Fruit fly (Drosophila melanogaster) whole organism, embryonic: Measurements from ENCODE around the gene CG3529.
A peak's percentile ranks its signal among the peaks of the same experiment; 100 is the strongest.

Experiments used
- ATbp ChIP-seq: fragments of 200-800 bp; sonication (Bioruptor generic); optimal IDR thresholded peaks from 2 replicates; lab custom pipeline; 2017; ENCODE audit warnings: missing biosample characterization, mild to moderate bottlenecking, missing genetic modification characterization, missing genetic modification reagents
- CG10654 ChIP-seq: fragments of 200-800 bp; sonication (Bioruptor generic); optimal IDR thresholded peaks from 2 replicates; lab custom pipeline; 2016; ENCODE audit warnings: missing biosample characterization, missing genetic modification characterization
- CG11398 ChIP-seq: fragments of 200-800 bp; sonication (Bioruptor generic); optimal IDR thresholded peaks from 2 replicates; lab custom pipeline; 2016; ENCODE audit warnings: missing biosample characterization, missing genetic modification characterization
- CG12219 ChIP-seq: fragments of 200-800 bp; sonication (Bioruptor generic); optimal IDR thresholded peaks from 3 replicates; lab custom pipeline; 2018; ENCODE audit warnings: missing biosample characterization, mild to moderate bottlenecking, missing genetic modification characterization
- CG15073 ChIP-seq: fragments of 200-800 bp; sonication (Bioruptor generic); optimal IDR thresholded peaks from 2 replicates; lab custom pipeline; 2016; ENCODE audit warnings: missing biosample characterization, missing genetic modification characterization
- CG16815 ChIP-seq: fragments of 200-800 bp; sonication (Bioruptor generic); optimal IDR thresholded peaks from 3 replicates; lab custom pipeline; 2017; ENCODE audit warnings: missing biosample characterization, mild to moderate bottlenecking, missing genetic modification characterization
- CG32532 ChIP-seq: fragments of 200-800 bp; sonication (Bioruptor generic); IDR thresholded peaks from 2 replicates; pipeline ENCODE4 v1.3.6; 2022; ENCODE audit warnings: missing biosample characterization, missing genetic modification characterization
- CG34376 ChIP-seq: fragments of 200-800 bp; sonication (Bioruptor generic); optimal IDR thresholded peaks from 2 replicates; lab custom pipeline; 2018; ENCODE audit warnings: missing biosample characterization, mild to moderate bottlenecking, missing genetic modification characterization
- CG4328 ChIP-seq: fragments of 200-800 bp; sonication (Bioruptor generic); optimal IDR thresholded peaks from 3 replicates; lab custom pipeline; 2017; ENCODE audit warnings: missing biosample characterization, missing genetic modification reagents, missing genetic modification characterization
- CG6272 ChIP-seq: fragments of 200-800 bp; sonication (Bioruptor generic); IDR thresholded peaks from 2 replicates; pipeline ENCODE4 v1.3.6; 2022; ENCODE audit warnings: missing biosample characterization, missing genetic modification characterization
- CG6765 ChIP-seq: fragments of 200-800 bp; sonication (Bioruptor generic); optimal IDR thresholded peaks from 3 replicates; lab custom pipeline; 2017; ENCODE audit warnings: missing biosample characterization, mild to moderate bottlenecking, missing genetic modification characterization
- CG6813 ChIP-seq: fragments of 200-800 bp; sonication (Bioruptor generic); optimal IDR thresholded peaks from 2 replicates; lab custom pipeline; 2017; ENCODE audit warnings: missing biosample characterization, missing genetic modification characterization, mild to moderate bottlenecking, moderate library complexity, missing genetic modification reagents
- CG7963 ChIP-seq: fragments of 200-800 bp; sonication (Bioruptor generic); IDR thresholded peaks from 3 replicates; pipeline ENCODE4 v1.3.6; 2022; ENCODE audit warnings: missing biosample characterization, missing genetic modification characterization; ENCODE audit not compliant: partially characterized antibody
- CG8765 ChIP-seq: fragments of 200-800 bp; sonication (Bioruptor generic); IDR thresholded peaks from 2 replicates; pipeline ENCODE4 v1.3.6; 2022; ENCODE audit warnings: missing biosample characterization, missing genetic modification characterization
- CG8924 ChIP-seq: fragments of 200-800 bp; optimal IDR thresholded peaks from 3 replicates; lab custom pipeline; 2019; ENCODE audit warnings: missing biosample characterization, mild to moderate bottlenecking, missing genetic modification characterization, moderate library complexity
- E2f1 ChIP-seq: fragments of 200-800 bp; sonication (Bioruptor generic); IDR thresholded peaks from 2 replicates; pipeline ENCODE4 v1.3.6; 2022; ENCODE audit warnings: missing biosample characterization, missing genetic modification characterization
- Fer1 ChIP-seq: fragments of 200-800 bp; sonication (Bioruptor generic); optimal IDR thresholded peaks from 2 replicates; lab custom pipeline; 2017; ENCODE audit warnings: missing biosample characterization, mild to moderate bottlenecking, missing genetic modification characterization
- Max ChIP-seq: fragments of 200-800 bp; sonication (Bioruptor generic); optimal IDR thresholded peaks from 2 replicates; lab custom pipeline; 2016; ENCODE audit warnings: missing biosample characterization, mild to moderate bottlenecking, missing genetic modification characterization
- Med ChIP-seq: fragments of 200-800 bp; sonication (Bioruptor generic); peaks from one replicate; lab custom pipeline; 2016; ENCODE audit warnings: missing biosample characterization, missing genetic modification characterization, mild to moderate bottlenecking, inconsistent platforms, moderate library complexity
- NFAT ChIP-seq: fragments of 200-800 bp; sonication (Bioruptor generic); IDR thresholded peaks from 2 replicates; pipeline ENCODE4 v1.3.6; 2022; ENCODE audit warnings: missing biosample characterization, missing genetic modification characterization
- PHDP ChIP-seq: fragments of 200-800 bp; sonication (Bioruptor generic); optimal IDR thresholded peaks from 3 replicates; lab custom pipeline; 2018; ENCODE audit warnings: missing biosample characterization, mild to moderate bottlenecking, missing genetic modification characterization, moderate library complexity
- Pdp1 ChIP-seq, 2 experiments: fragments of 200-800 bp; sonication (Bioruptor generic); optimal IDR thresholded peaks; 3 replicates each; lab custom pipeline; 2016; ENCODE audit warnings: missing biosample characterization in 2 of 2, missing genetic modification characterization in 2 of 2, mild to moderate bottlenecking in 1 of 2, moderate library complexity in 1 of 2
- Ravus ChIP-seq: fragments of 200-800 bp; sonication (Bioruptor generic); IDR thresholded peaks from 2 replicates; pipeline ENCODE4 v1.3.6; 2022; ENCODE audit warnings: missing biosample characterization, missing genetic modification characterization
- Rfx ChIP-seq: fragments of 200-800 bp; sonication (Bioruptor generic); IDR thresholded peaks from 2 replicates; pipeline ENCODE4 v1.3.6; 2022; ENCODE audit warnings: missing biosample characterization, missing genetic modification characterization
- Ssrp ChIP-seq: fragments of 200-800 bp; sonication (Bioruptor generic); optimal IDR thresholded peaks from 2 replicates; lab custom pipeline; 2018; ENCODE audit warnings: missing biosample characterization, mild to moderate bottlenecking, missing genetic modification characterization, moderate library complexity
- ap ChIP-seq: fragments of 200-800 bp; sonication (Bioruptor generic); IDR thresholded peaks from 2 replicates; pipeline ENCODE4 v1.3.6; 2022; ENCODE audit warnings: missing biosample characterization, missing genetic modification characterization
- ara ChIP-seq: fragments of 200-800 bp; sonication (Bioruptor generic); IDR thresholded peaks from 2 replicates; pipeline ENCODE4 v1.3.6; 2022; ENCODE audit warnings: missing biosample characterization, missing genetic modification characterization
- cwo ChIP-seq: fragments of 200-800 bp; sonication (Bioruptor generic); optimal IDR thresholded peaks from 3 replicates; lab custom pipeline; 2017; ENCODE audit warnings: missing biosample characterization, missing genetic modification characterization, mild to moderate bottlenecking, moderate library complexity, missing genetic modification reagents
- dimm ChIP-seq: fragments of 200-800 bp; sonication (Bioruptor generic); IDR thresholded peaks from 2 replicates; pipeline ENCODE4 v1.3.6; 2022; ENCODE audit warnings: missing biosample characterization, missing genetic modification characterization
- eve ChIP-seq, 2 experiments: fragments of >200 bp; optimal IDR thresholded peaks; 2 replicates each; lab custom pipeline; 2017; ENCODE audit warnings: missing biosample characterization in 2 of 2, missing genetic modification characterization in 2 of 2
- exex ChIP-seq: fragments of 200-800 bp; sonication (Bioruptor generic); optimal IDR thresholded peaks from 4 replicates; lab custom pipeline; 2018; ENCODE audit warnings: missing biosample characterization, mild to moderate bottlenecking, missing genetic modification characterization, moderate library complexity
- grau ChIP-seq: fragments of 200-800 bp; optimal IDR thresholded peaks from 3 replicates; lab custom pipeline; 2019; ENCODE audit warnings: missing biosample characterization, mild to moderate bottlenecking, missing genetic modification characterization, moderate library complexity
- grn ChIP-seq: fragments of 200-800 bp; sonication (Bioruptor generic); optimal IDR thresholded peaks from 3 replicates; lab custom pipeline; 2017; ENCODE audit warnings: missing biosample characterization, missing genetic modification characterization
- gro ChIP-seq: fragments of 200-800 bp; sonication (Bioruptor generic); optimal IDR thresholded peaks from 2 replicates; lab custom pipeline; 2016; ENCODE audit warnings: missing biosample characterization, missing genetic modification characterization
- gt ChIP-seq: fragments of 200-800 bp; sonication (Bioruptor generic); IDR thresholded peaks from 2 replicates; pipeline ENCODE4 v1.3.6; 2022; ENCODE audit warnings: missing biosample characterization, missing genetic modification characterization
- hb ChIP-seq: fragments of 200-800 bp; sonication (Bioruptor generic); IDR thresholded peaks from 3 replicates; pipeline ENCODE4 v1.3.6; 2022; ENCODE audit warnings: missing biosample characterization, missing genetic modification characterization; ENCODE audit not compliant: partially characterized antibody
- ind ChIP-seq: fragments of 200-800 bp; sonication (Bioruptor generic); optimal IDR thresholded peaks from 3 replicates; lab custom pipeline; 2016; ENCODE audit warnings: missing biosample characterization, missing genetic modification characterization
- mirr ChIP-seq: fragments of 200-800 bp; sonication (Bioruptor generic); optimal IDR thresholded peaks from 3 replicates; lab custom pipeline; 2018; ENCODE audit warnings: missing biosample characterization, mild to moderate bottlenecking, missing genetic modification characterization
- pho ChIP-seq: fragments of 200-800 bp; sonication (Bioruptor generic); optimal IDR thresholded peaks from 2 replicates; lab custom pipeline; 2016; ENCODE audit warnings: missing biosample characterization, missing genetic modification characterization
- pros ChIP-seq: fragments of 200-800 bp; sonication (Bioruptor generic); optimal IDR thresholded peaks from 3 replicates; lab custom pipeline; 2019; ENCODE audit warnings: missing biosample characterization, mild to moderate bottlenecking, missing genetic modification characterization, moderate library complexity
- run ChIP-seq: fragments of 200-800 bp; sonication (Bioruptor generic); optimal IDR thresholded peaks from 3 replicates; lab custom pipeline; 2018; ENCODE audit warnings: missing biosample characterization, mild to moderate bottlenecking, missing genetic modification characterization
- sd ChIP-seq: fragments of 200-800 bp; sonication (Bioruptor generic); optimal IDR thresholded peaks from 3 replicates; lab custom pipeline; 2018; ENCODE audit warnings: missing biosample characterization, mild to moderate bottlenecking, missing genetic modification characterization, moderate library complexity
- sr ChIP-seq: fragments of 200-800 bp; sonication (Bioruptor generic); IDR thresholded peaks from 3 replicates; pipeline ENCODE4 v1.3.6; 2022; ENCODE audit warnings: missing biosample characterization, missing genetic modification characterization
- sug ChIP-seq: fragments of 200-800 bp; optimal IDR thresholded peaks from 2 replicates; lab custom pipeline; 2019; ENCODE audit warnings: missing biosample characterization, mild to moderate bottlenecking, missing genetic modification characterization, moderate library complexity
- tll ChIP-seq, 2 experiments: fragments of 200-800 bp in 1 of 2; fragments of >200 bp in 1 of 2; sonication (Bioruptor generic) in 1 of 2; optimal IDR thresholded peaks; 2 replicates each; lab custom pipeline; 2017 to 2019; ENCODE audit warnings: missing biosample characterization in 2 of 2, missing genetic modification characterization in 2 of 2, mild to moderate bottlenecking in 1 of 2, moderate library complexity in 1 of 2
- trem ChIP-seq: fragments of 200-800 bp; optimal IDR thresholded peaks from 3 replicates; lab custom pipeline; 2019; ENCODE audit warnings: missing biosample characterization, mild to moderate bottlenecking, missing genetic modification characterization, moderate library complexity
- vnd ChIP-seq: fragments of 200-800 bp; sonication (Bioruptor generic); IDR thresholded peaks from 3 replicates; pipeline ENCODE4 v1.3.6; 2022; ENCODE audit warnings: missing biosample characterization, missing genetic modification characterization; ENCODE audit not compliant: partially characterized antibody
- vvl ChIP-seq: fragments of 200-800 bp; sonication (Bioruptor generic); IDR thresholded peaks from 2 replicates; pipeline ENCODE4 v1.3.6; 2022; ENCODE audit warnings: missing biosample characterization, missing genetic modification characterization
- wor ChIP-seq: fragments of 200-800 bp; sonication (Bioruptor generic); IDR thresholded peaks from 2 replicates; pipeline ENCODE4 v1.3.6; 2022; ENCODE audit warnings: missing biosample characterization, missing genetic modification characterization

CG3529 gene

DNA sequence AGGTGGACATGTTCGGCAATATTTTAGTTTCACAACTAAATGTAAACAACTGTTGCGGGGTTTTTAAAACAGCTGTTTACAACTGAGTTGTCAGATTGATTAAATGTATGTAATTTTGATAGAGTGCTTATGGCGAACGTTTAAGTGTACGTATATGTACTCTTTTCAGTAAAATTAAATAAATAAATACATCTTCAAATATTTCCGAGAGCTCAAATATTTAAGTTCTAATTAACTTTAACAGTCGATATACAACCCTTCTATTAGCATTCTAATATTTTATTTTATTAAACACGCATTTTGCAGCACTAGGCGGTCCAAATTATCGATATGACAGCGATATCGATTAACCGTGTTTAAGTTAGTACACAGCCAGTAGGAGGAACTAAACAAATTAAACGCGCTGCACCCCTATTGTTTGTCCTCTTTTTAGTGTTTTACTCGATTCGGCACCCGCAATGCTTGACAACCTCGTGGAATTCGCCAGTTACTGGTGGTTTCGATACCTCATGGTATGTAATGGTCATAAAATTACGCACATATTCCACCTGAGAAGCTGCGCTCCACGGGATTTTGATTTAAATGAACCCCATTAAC is 5.0 kb downstream of the CG3529 start, which contains the start of the genes CG3448 and ghi (continued):
- TF ChIP-seq CG8924 (peak; percentile 51), Ravus (GFP tag; lab: Robert Waterston, UW) (no peak), sr (no peak), Max (GFP tag; lab: Kevin White, UChicago) (peak; percentile 68), vnd (GFP tag; lab: Robert Waterston, UW) (peak; percentile 54), pho (GFP tag; lab: Kevin White, UChicago) (peak; percentile 28), E2f1 (GFP tag; lab: Robert Waterston, UW) (peak; percentile 15; the same call in 1 of the 2 replicates), wor (GFP tag; lab: Robert Waterston, UW) (no peak)

dm6 chr3L:9452422-9452821 is 5.8 kb downstream of the CG3529 start:
- TF ChIP-seq Pdp1 (GFP tag; optimal IDR thresholded peaks at IDR 0.05; lab: Kevin White, UChicago) (peak in 1 of 2 experiments; percentile 28), CG12219 (GFP tag; lab: Kevin White, UChicago) (no peak), CG10654 (GFP tag; lab: Kevin White, UChicago) (no peak), CG34376 (GFP tag; lab: Kevin White, UChicago) (peak; percentile 85), ind (GFP tag; lab: Kevin White, UChicago) (no peak), CG16815 (GFP tag; lab: Kevin White, UChicago) (no peak), CG7963 (GFP tag; lab: Robert Waterston, UW) (no peak), Rfx (GFP tag; lab: Robert Waterston, UW) (no peak), ATbp (GFP tag; lab: Kevin White, UChicago) (no peak), mirr (peak; percentile 95), gt (no peak), ara (no peak), hb (GFP tag; lab: Robert Waterston, UW) (no peak), CG4328 (GFP tag; lab: Kevin White, UChicago) (no peak), dimm (GFP tag; lab: Robert Waterston, UW) (no peak), grn (GFP tag; lab: Kevin White, UChicago) (peak; percentile 94), CG8765 (GFP tag; lab: Robert Waterston, UW) (no peak), vvl (no peak), eve (GFP tag; optimal IDR thresholded peaks at IDR 0.05; lab: Kevin White, UChicago) (no peak), CG15073 (GFP tag; lab: Kevin White, UChicago) (no peak), sug (peak; percentile 77), cwo (GFP tag; lab: Kevin White, UChicago) (peak; percentile 63), Ssrp (tag; lab: Kevin White, UChicago) (no peak), CG6813 (GFP tag; lab: Kevin White, UChicago) (no peak), gro (peak; percentile 5), Fer1 (no peak), PHDP (tag; lab: Kevin White, UChicago) (no peak), CG32532 (no peak), sd (tag; lab: Kevin White, UChicago) (peak; percentile 14), Med (peak; percentile 57), CG6765 (GFP tag; lab: Kevin White, UChicago) (no peak), pros (GFP tag; lab: Kevin White, UChicago) (no peak), exex (tag; lab: Kevin White, UChicago) (peak; percentile 88), CG6272 (GFP tag; lab: Robert Waterston, UW) (no peak), trem (tag; lab: Kevin White, UChicago) (no peak), NFAT (GFP tag; lab: Robert Waterston, UW) (no peak), tll (GFP tag; optimal IDR thresholded peaks at IDR 0.05; lab: Kevin White, UChicago) (no peak), run (tag; lab: Kevin White, UChicago) (no peak), ap (GFP tag; lab: Robert Waterston, UW) (no peak), grau (tag; lab: Kevin White, UChicago) (no peak), CG11398 (GFP tag; lab: Kevin White, UChicago) (no peak)
